Fruit fly (Drosophila melanogaster): ENCODE results near the gene aos.

DNA sequence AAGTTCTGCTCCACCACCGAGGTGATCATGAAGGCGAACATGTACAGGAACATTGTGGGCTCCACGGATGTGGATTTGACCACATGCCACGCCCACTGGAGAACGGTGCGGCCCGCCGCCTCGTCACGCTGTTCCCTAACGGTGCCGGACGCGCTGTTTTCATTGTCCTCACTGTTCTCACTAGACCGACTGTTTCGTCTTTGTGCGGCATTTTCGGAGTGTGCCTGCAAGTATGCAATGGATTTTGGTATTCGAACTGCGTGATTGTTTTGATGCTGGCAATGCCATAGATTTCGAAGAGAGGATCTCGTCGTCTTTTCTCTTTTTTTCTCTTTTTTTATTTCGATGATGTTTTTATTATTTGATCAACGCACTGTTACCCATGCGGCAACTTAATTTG lies 10.3 kb upstream of the aos start:
- TF ChIP-seq CG9948 (tag; optimal IDR thresholded peaks at IDR 0.05) (no peak), gl (tag; optimal IDR thresholded peaks at IDR 0.05) (no peak), EcR (GFP tag; optimal IDR thresholded peaks at IDR 0.05) (no peak), fd96Ca (GFP tag; IDR thresholded peaks at IDR 0.05) (no peak), Pif1A (GFP tag; optimal IDR thresholded peaks at IDR 0.05) (no peak), D1 (tag; optimal IDR thresholded peaks at IDR 0.05) (no peak), CG15710 (tag; optimal IDR thresholded peaks at IDR 0.05) (no peak), CG34367 (tag; optimal IDR thresholded peaks at IDR 0.05) (no peak), CG4496 (GFP tag; IDR thresholded peaks at IDR 0.05) (no peak), CG10348 (GFP tag; IDR thresholded peaks at IDR 0.05) (no peak)

All from whole organism, pupa.